Fruit fly (Drosophila melanogaster) whole organism, embryonic: ENCODE results near the gene CG5846.

Source experiments
- Atf3 ChIP-seq: fragments of 200-800 bp; sonication (Bioruptor generic); optimal IDR thresholded peaks from 3 replicates; lab custom pipeline; 2016; ENCODE audit warnings: missing biosample characterization, missing genetic modification characterization
- Blimp-1 ChIP-seq: fragments of 200-800 bp; sonication (Bioruptor generic); optimal IDR thresholded peaks from 3 replicates; lab custom pipeline; 2018; ENCODE audit warnings: missing biosample characterization, missing genetic modification characterization, mild to moderate bottlenecking, moderate library complexity, missing genetic modification reagents
- CG10267 ChIP-seq: fragments of 200-800 bp; sonication (Bioruptor generic); optimal IDR thresholded peaks from 2 replicates; lab custom pipeline; 2018; ENCODE audit warnings: missing biosample characterization, mild to moderate bottlenecking, missing genetic modification characterization, moderate library complexity
- CG10959 ChIP-seq: fragments of 200-800 bp; sonication (Bioruptor generic); IDR thresholded peaks from 2 replicates; pipeline ENCODE4 v1.3.6; 2022; ENCODE audit warnings: missing biosample characterization, missing genetic modification characterization
- CG11560 ChIP-seq: fragments of 200-800 bp; sonication (Bioruptor generic); IDR thresholded peaks from 3 replicates; pipeline ENCODE4 v1.3.6; 2022; ENCODE audit warnings: missing biosample characterization, missing genetic modification characterization
- CG14441 ChIP-seq: fragments of 200-800 bp; sonication (Bioruptor generic); IDR thresholded peaks from 2 replicates; pipeline ENCODE4 v1.3.6; 2022; ENCODE audit warnings: missing biosample characterization, missing genetic modification characterization
- CG16863 ChIP-seq: fragments of 200-800 bp; sonication (Bioruptor generic); optimal IDR thresholded peaks from 3 replicates; lab custom pipeline; 2016; ENCODE audit warnings: missing biosample characterization, missing genetic modification characterization
- CG31388 ChIP-seq: fragments of 200-800 bp; sonication (Bioruptor generic); optimal IDR thresholded peaks from 2 replicates; lab custom pipeline; 2016; ENCODE audit warnings: missing biosample characterization, missing genetic modification characterization
- CG34224 ChIP-seq: fragments of 200-800 bp; sonication (Bioruptor generic); IDR thresholded peaks from 3 replicates; pipeline ENCODE4 v1.3.6; 2022; ENCODE audit warnings: missing biosample characterization, missing genetic modification characterization; ENCODE audit not compliant: partially characterized antibody
- CG6791 ChIP-seq: fragments of 200-800 bp; sonication (Bioruptor generic); IDR thresholded peaks from 3 replicates; pipeline ENCODE4 v1.3.6; 2022; ENCODE audit warnings: missing biosample characterization, missing genetic modification characterization; ENCODE audit not compliant: partially characterized antibody
- CG7372 ChIP-seq: fragments of 200-800 bp; sonication (Bioruptor generic); IDR thresholded peaks from 2 replicates; pipeline ENCODE4 v1.3.6; 2022; ENCODE audit warnings: missing biosample characterization, missing genetic modification characterization
- CG7556 ChIP-seq: fragments of 200-800 bp; sonication (Bioruptor generic); optimal IDR thresholded peaks from 2 replicates; lab custom pipeline; 2017; ENCODE audit warnings: missing biosample characterization, mild to moderate bottlenecking, missing genetic modification characterization
- CG7745 ChIP-seq: fragments of 200-800 bp; sonication (Bioruptor generic); optimal IDR thresholded peaks from 2 replicates; lab custom pipeline; 2018; ENCODE audit warnings: missing biosample characterization, mild to moderate bottlenecking, missing genetic modification characterization, moderate library complexity
- CG7963 ChIP-seq: fragments of 200-800 bp; sonication (Bioruptor generic); IDR thresholded peaks from 3 replicates; pipeline ENCODE4 v1.3.6; 2022; ENCODE audit warnings: missing biosample characterization, missing genetic modification characterization; ENCODE audit not compliant: partially characterized antibody
- Dp ChIP-seq: fragments of 200-800 bp; sonication (Bioruptor generic); optimal IDR thresholded peaks from 2 replicates; lab custom pipeline; 2018; ENCODE audit warnings: missing biosample characterization, mild to moderate bottlenecking, missing genetic modification characterization, moderate library complexity
- Dref ChIP-seq: fragments of 200-800 bp; sonication (Bioruptor generic); IDR thresholded peaks from 2 replicates; pipeline ENCODE4 v1.3.6; 2022; ENCODE audit warnings: missing biosample characterization, missing genetic modification characterization
- E2f2 ChIP-seq: fragments of 200-800 bp; sonication (Bioruptor generic); IDR thresholded peaks from 2 replicates; pipeline ENCODE4 v1.3.6; 2022; ENCODE audit warnings: missing biosample characterization, missing genetic modification characterization
- HLH4C ChIP-seq: fragments of 200-800 bp; sonication (Bioruptor generic); IDR thresholded peaks from 3 replicates; pipeline ENCODE4 v1.3.6; 2022; ENCODE audit warnings: missing biosample characterization, missing genetic modification characterization; ENCODE audit not compliant: partially characterized antibody
- HmgD ChIP-seq: fragments of 200-800 bp; sonication (Bioruptor generic); optimal IDR thresholded peaks from 3 replicates; lab custom pipeline; 2016; ENCODE audit warnings: missing biosample characterization, missing genetic modification characterization
- Hr39 ChIP-seq: fragments of >200 bp; optimal IDR thresholded peaks from 2 replicates; lab custom pipeline; 2017
- Kr ChIP-seq: fragments of 200-800 bp; sonication (Bioruptor generic); optimal IDR thresholded peaks from 2 replicates; lab custom pipeline; 2017; ENCODE audit warnings: missing biosample characterization, mild to moderate bottlenecking, missing genetic modification characterization
- Lhr ChIP-seq: fragments of 200-800 bp; sonication (Bioruptor generic); optimal IDR thresholded peaks from 3 replicates; lab custom pipeline; 2017; ENCODE audit warnings: mild to moderate bottlenecking, missing biosample characterization, missing genetic modification reagents, missing genetic modification characterization
- MBD-R2 ChIP-seq: fragments of 200-800 bp; sonication (Bioruptor generic); IDR thresholded peaks from 2 replicates; pipeline ENCODE4 v1.3.6; 2022; ENCODE audit warnings: missing biosample characterization, missing genetic modification characterization
- NFAT ChIP-seq: fragments of 200-800 bp; sonication (Bioruptor generic); IDR thresholded peaks from 2 replicates; pipeline ENCODE4 v1.3.6; 2022; ENCODE audit warnings: missing biosample characterization, missing genetic modification characterization
- Six4 ChIP-seq: fragments of 200-800 bp; sonication (Bioruptor generic); optimal IDR thresholded peaks from 2 replicates; lab custom pipeline; 2016; ENCODE audit warnings: missing biosample characterization, missing genetic modification characterization
- TFAM ChIP-seq: fragments of 200-800 bp; sonication (Bioruptor generic); optimal IDR thresholded peaks from 2 replicates; lab custom pipeline; 2017; ENCODE audit warnings: missing biosample characterization, missing genetic modification characterization, inconsistent platforms
- abd-A ChIP-seq: fragments of 200-800 bp; sonication (Bioruptor generic); optimal IDR thresholded peaks from 3 replicates; lab custom pipeline; 2019; ENCODE audit warnings: missing biosample characterization, mild to moderate bottlenecking, missing genetic modification characterization, moderate library complexity
- chm ChIP-seq: fragments of 200-800 bp; sonication (Bioruptor generic); IDR thresholded peaks from 2 replicates; pipeline ENCODE4 v1.3.6; 2022; ENCODE audit warnings: missing biosample characterization, missing genetic modification characterization
- dan ChIP-seq: fragments of 200-800 bp; sonication (Bioruptor generic); IDR thresholded peaks from 2 replicates; pipeline ENCODE4 v1.3.6; 2022; ENCODE audit warnings: missing biosample characterization, missing genetic modification characterization
- ems ChIP-seq: fragments of 200-800 bp; sonication (Bioruptor generic); optimal IDR thresholded peaks from 3 replicates; lab custom pipeline; 2016; ENCODE audit warnings: missing biosample characterization, missing genetic modification characterization
- exex ChIP-seq: fragments of 200-800 bp; sonication (Bioruptor generic); optimal IDR thresholded peaks from 4 replicates; lab custom pipeline; 2018; ENCODE audit warnings: missing biosample characterization, mild to moderate bottlenecking, missing genetic modification characterization, moderate library complexity
- eyg ChIP-seq: fragments of 200-800 bp; sonication (Bioruptor generic); optimal IDR thresholded peaks from 3 replicates; lab custom pipeline; 2016; ENCODE audit warnings: missing biosample characterization, missing genetic modification characterization
- fu2 ChIP-seq: fragments of 200-800 bp; sonication (Bioruptor generic); optimal IDR thresholded peaks from 2 replicates; lab custom pipeline; 2016; ENCODE audit warnings: missing biosample characterization, missing genetic modification characterization
- grau ChIP-seq: fragments of 200-800 bp; optimal IDR thresholded peaks from 3 replicates; lab custom pipeline; 2019; ENCODE audit warnings: missing biosample characterization, mild to moderate bottlenecking, missing genetic modification characterization, moderate library complexity
- lbe ChIP-seq: fragments of 200-800 bp; sonication (Bioruptor generic); optimal IDR thresholded peaks from 2 replicates; lab custom pipeline; 2016; ENCODE audit warnings: missing biosample characterization, mild to moderate bottlenecking, missing genetic modification characterization
- mam ChIP-seq: fragments of 200-800 bp; sonication (Bioruptor generic); optimal IDR thresholded peaks from 3 replicates; lab custom pipeline; 2016; ENCODE audit warnings: missing biosample characterization, missing genetic modification characterization
- nom ChIP-seq: fragments of 200-800 bp; sonication (Bioruptor generic); optimal IDR thresholded peaks from 2 replicates; lab custom pipeline; 2017; ENCODE audit warnings: missing biosample characterization, missing genetic modification characterization, mild to moderate bottlenecking, moderate library complexity, missing genetic modification reagents
- odd ChIP-seq: fragments of 200-800 bp; sonication (Bioruptor generic); optimal IDR thresholded peaks from 2 replicates; lab custom pipeline; 2017; ENCODE audit warnings: missing biosample characterization, mild to moderate bottlenecking, missing genetic modification characterization
- p53 ChIP-seq: fragments of 200-800 bp; sonication (Bioruptor generic); optimal IDR thresholded peaks from 2 replicates; lab custom pipeline; 2016; ENCODE audit warnings: missing biosample characterization, missing genetic modification characterization
- psq ChIP-seq: fragments of 200-800 bp; sonication (Bioruptor generic); optimal IDR thresholded peaks from 2 replicates; lab custom pipeline; 2017; ENCODE audit warnings: missing biosample characterization, missing genetic modification characterization
- ro ChIP-seq: fragments of 200-800 bp; sonication (Bioruptor generic); IDR thresholded peaks from 2 replicates; pipeline ENCODE4 v1.3.6; 2022; ENCODE audit warnings: missing biosample characterization, missing genetic modification characterization
- sob ChIP-seq: fragments of 200-800 bp; sonication (Bioruptor generic); IDR thresholded peaks from 2 replicates; pipeline ENCODE4 v1.3.6; 2022; ENCODE audit warnings: missing biosample characterization, missing genetic modification characterization
- sr ChIP-seq: fragments of 200-800 bp; sonication (Bioruptor generic); IDR thresholded peaks from 3 replicates; pipeline ENCODE4 v1.3.6; 2022; ENCODE audit warnings: missing biosample characterization, missing genetic modification characterization
- tll ChIP-seq, 2 experiments: fragments of 200-800 bp in 1 of 2; fragments of >200 bp in 1 of 2; sonication (Bioruptor generic) in 1 of 2; optimal IDR thresholded peaks; 2 replicates each; lab custom pipeline; 2017 to 2019; ENCODE audit warnings: missing biosample characterization in 2 of 2, missing genetic modification characterization in 2 of 2, mild to moderate bottlenecking in 1 of 2, moderate library complexity in 1 of 2
- tna ChIP-seq: fragments of 200-800 bp; sonication (Bioruptor generic); IDR thresholded peaks from 2 replicates; pipeline ENCODE4 v1.3.6; 2022; ENCODE audit warnings: missing biosample characterization, missing genetic modification characterization; ENCODE audit not compliant: partially characterized antibody
- tup ChIP-seq: fragments of 200-800 bp; sonication (Bioruptor generic); optimal IDR thresholded peaks from 2 replicates; lab custom pipeline; 2016; ENCODE audit warnings: missing biosample characterization, mild to moderate bottlenecking, missing genetic modification characterization, moderate library complexity
- twi ChIP-seq: fragments of 200-800 bp; optimal IDR thresholded peaks from 2 replicates; lab custom pipeline; 2019; ENCODE audit warnings: missing biosample characterization, mild to moderate bottlenecking, missing genetic modification characterization, moderate library complexity
- wdn ChIP-seq: fragments of 200-800 bp; sonication (Bioruptor generic); IDR thresholded peaks from 2 replicates; pipeline ENCODE4 v1.3.6; 2022; ENCODE audit warnings: missing biosample characterization, missing genetic modification characterization
- zen ChIP-seq: fragments of 200-800 bp; sonication (Bioruptor generic); optimal IDR thresholded peaks from 3 replicates; lab custom pipeline; 2018; ENCODE audit warnings: missing biosample characterization, mild to moderate bottlenecking, missing genetic modification characterization, moderate library complexity
- zen2 ChIP-seq: fragments of 200-800 bp; sonication (Bioruptor generic); IDR thresholded peaks from 3 replicates; pipeline ENCODE4 v1.3.6; 2022; ENCODE audit warnings: missing biosample characterization, missing genetic modification characterization; ENCODE audit not compliant: partially characterized antibody
- zfh2 ChIP-seq: fragments of 200-800 bp; sonication (Bioruptor generic); optimal IDR thresholded peaks from 2 replicates; lab custom pipeline; 2016; ENCODE audit warnings: missing biosample characterization, missing genetic modification characterization

Gene CG5846

DNA sequence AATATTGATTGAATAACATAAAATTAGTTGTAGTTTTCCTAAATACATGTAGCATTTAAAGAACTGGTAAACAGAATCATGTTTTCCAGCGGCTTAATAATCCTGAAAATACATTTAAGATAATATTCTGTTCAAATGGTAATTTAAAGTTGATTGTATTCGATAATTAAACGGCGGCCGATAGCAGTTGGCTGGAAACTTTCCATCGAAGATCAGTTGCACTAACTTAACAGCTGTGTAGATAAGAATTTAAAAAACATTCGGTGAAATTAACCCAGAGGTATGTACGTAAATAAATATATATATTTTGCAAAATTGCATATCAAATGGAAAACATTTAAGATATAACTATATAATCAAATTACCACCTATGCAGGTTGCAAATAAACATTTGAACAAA, 37.1 kb downstream of the CG5846 start, which contains the start of gene CG4594:
CG4594 (plus strand) TSS at position 212 of the 400 bp plus-strand sequence.
- TF ChIP-seq lbe (GFP tag; lab: Kevin White, UChicago), result no peak
- no peak for TF ChIP-seq CG7556 (GFP tag; lab: Kevin White, UChicago)
- TF ChIP-seq zfh2, result no peak
- no peak for TF ChIP-seq twi (tag; lab: Kevin White, UChicago)
- TF ChIP-seq Blimp-1 (GFP tag; lab: Kevin White, UChicago), result no peak
- TF ChIP-seq sr (GFP tag; lab: Robert Waterston, UW), result no peak
- TF ChIP-seq Kr (GFP tag; lab: Kevin White, UChicago), result no peak
- no peak for TF ChIP-seq p53 (GFP tag; lab: Kevin White, UChicago)
- no peak for TF ChIP-seq tll (GFP tag; optimal IDR thresholded peaks at IDR 0.05; lab: Kevin White, UChicago)
- TF ChIP-seq tup (GFP tag; lab: Kevin White, UChicago), result no peak
- no peak for TF ChIP-seq CG31388 (GFP tag; lab: Kevin White, UChicago)
- no peak for TF ChIP-seq CG7745 (tag; lab: Kevin White, UChicago)
- TF ChIP-seq E2f2, result peak; percentile 80
- peak; percentile 92 for TF ChIP-seq CG11560 (tag; lab: Robert Waterston, UW)
- 0 out of 3 replicates have a peak, but pooled peaks have one; percentile 28 for TF ChIP-seq CG34224 (GFP tag; lab: Robert Waterston, UW)
- TF ChIP-seq chm, result no peak
- TF ChIP-seq sob (GFP tag; lab: Robert Waterston, UW), result no peak
- no peak for TF ChIP-seq Lhr (GFP tag; lab: Kevin White, UChicago)
- no peak for TF ChIP-seq wdn (GFP tag; lab: Robert Waterston, UW)
- TF ChIP-seq tna (GFP tag; lab: Robert Waterston, UW), result peak; percentile 16; the same call in 1 of the 2 replicates
- no peak for TF ChIP-seq zen2 (GFP tag; lab: Robert Waterston, UW)
- TF ChIP-seq Atf3 (GFP tag; lab: Kevin White, UChicago), result no peak
- no peak for TF ChIP-seq dan (GFP tag; lab: Robert Waterston, UW)
- no peak for TF ChIP-seq eyg
- TF ChIP-seq exex, result peak; percentile 22
- peak; percentile 13; the same call in 2 of the 3 replicates for TF ChIP-seq CG7963 (GFP tag; lab: Robert Waterston, UW)
- 0 out of 2 replicates have a peak, but pooled peaks have one; percentile 8 for TF ChIP-seq MBD-R2 (GFP tag; lab: Robert Waterston, UW)
- peak; percentile 15; the same call in 2 of the 3 replicates for TF ChIP-seq CG6791
- no peak for TF ChIP-seq CG7372
- no peak for TF ChIP-seq Hr39 (lab: Kevin White, UChicago)
- no peak for TF ChIP-seq zen (tag; lab: Kevin White, UChicago)
- TF ChIP-seq mam, result no peak
- no peak for TF ChIP-seq nom
- no peak for TF ChIP-seq odd (GFP tag; lab: Kevin White, UChicago)
- no peak for TF ChIP-seq TFAM (GFP tag; lab: Kevin White, UChicago)
- TF ChIP-seq CG10267 (tag; lab: Kevin White, UChicago), result no peak
- peak; percentile 66 for TF ChIP-seq Dref (GFP tag; lab: Robert Waterston, UW)
- no peak for TF ChIP-seq HmgD (GFP tag; lab: Kevin White, UChicago)
- no peak for TF ChIP-seq ro (GFP tag; lab: Robert Waterston, UW)
- TF ChIP-seq abd-A (tag; lab: Kevin White, UChicago), result no peak
- peak; percentile 23; the same call in 1 of the 3 replicates for TF ChIP-seq HLH4C (GFP tag; lab: Robert Waterston, UW)
- TF ChIP-seq psq, result no peak
- TF ChIP-seq fu2 (GFP tag; lab: Kevin White, UChicago), result no peak
- TF ChIP-seq grau, result no peak
- TF ChIP-seq CG10959, result no peak
- TF ChIP-seq CG14441 (GFP tag; lab: Robert Waterston, UW), result no peak
- TF ChIP-seq Dp (GFP tag; lab: Kevin White, UChicago), result peak; percentile 69
- TF ChIP-seq CG16863 (GFP tag; lab: Kevin White, UChicago), result no peak
- no peak for TF ChIP-seq Six4
- TF ChIP-seq NFAT, result no peak
- TF ChIP-seq ems (GFP tag; lab: Kevin White, UChicago), result no peak
